Worm (Caenorhabditis elegans) whole organism, late embryonic: Measurements from ENCODE around the gene ima-1.

Source experiments
- dve-1 ChIP-seq: sonication (generic microtip); optimal IDR thresholded peaks from 2 replicates; lab custom pipeline; 2017; ENCODE audit warnings: antibody characterized with exemption, mild to moderate bottlenecking, missing genetic modification characterization, missing compliant biosample characterization
- fkh-10 ChIP-seq: fragments of 150-350 bp; optimal IDR thresholded peaks from 2 replicates; lab custom pipeline; 2014; ENCODE audit warnings: missing biosample characterization, missing genetic modification reagents, missing genetic modification characterization
- hlh-13 ChIP-seq: fragments of 200-800 bp; sonication (Bioruptor generic); optimal IDR thresholded peaks from 2 replicates; lab custom pipeline; 2018; ENCODE audit warnings: mild to moderate bottlenecking, missing genetic modification characterization, missing compliant biosample characterization
- hlh-30 ChIP-seq: sonication (generic microtip); optimal IDR thresholded peaks from 2 replicates; lab custom pipeline; 2017; ENCODE audit warnings: antibody characterized with exemption, missing genetic modification characterization, missing compliant biosample characterization; ENCODE audit not compliant: insufficient read depth
- pros-1 ChIP-seq: fragments of 150-350 bp; optimal IDR thresholded peaks from 2 replicates; lab custom pipeline; 2014; ENCODE audit warnings: missing biosample characterization, missing genetic modification reagents, missing genetic modification characterization
- sox-4 ChIP-seq: sonication (generic microtip); optimal IDR thresholded peaks from 2 replicates; lab custom pipeline; 2017; ENCODE audit warnings: mild to moderate bottlenecking, missing genetic modification characterization, inconsistent platforms, missing compliant biosample characterization
- unc-86 ChIP-seq: sonication (generic microtip); optimal IDR thresholded peaks from 2 replicates; lab custom pipeline; 2016; ENCODE audit warnings: missing genetic modification characterization, missing compliant biosample characterization
- ztf-16 ChIP-seq: sonication (generic microtip); optimal IDR thresholded peaks from 2 replicates; lab custom pipeline; 2017; ENCODE audit warnings: missing genetic modification characterization, missing compliant biosample characterization

ce11 chrV:11225981-11226380 is 13.5 kb upstream of the ima-1 start, which contains the start of gene bgal-1:
- TF ChIP-seq fkh-10 (no peak), sox-4 (tag; lab: Kevin White, UChicago) (no peak), dve-1 (tag; lab: Kevin White, UChicago) (no peak), ztf-16 (tag; lab: Kevin White, UChicago) (no peak), unc-86 (tag; lab: Kevin White, UChicago) (no peak), hlh-30 (tag; lab: Kevin White, UChicago) (no peak), pros-1 (tag; lab: Kevin White, UChicago) (no peak), hlh-13 (GFP tag; lab: Kevin White, UChicago) (no peak)
